Worm (Caenorhabditis elegans): ENCODE results near the gene C40A11.7.

DNA sequence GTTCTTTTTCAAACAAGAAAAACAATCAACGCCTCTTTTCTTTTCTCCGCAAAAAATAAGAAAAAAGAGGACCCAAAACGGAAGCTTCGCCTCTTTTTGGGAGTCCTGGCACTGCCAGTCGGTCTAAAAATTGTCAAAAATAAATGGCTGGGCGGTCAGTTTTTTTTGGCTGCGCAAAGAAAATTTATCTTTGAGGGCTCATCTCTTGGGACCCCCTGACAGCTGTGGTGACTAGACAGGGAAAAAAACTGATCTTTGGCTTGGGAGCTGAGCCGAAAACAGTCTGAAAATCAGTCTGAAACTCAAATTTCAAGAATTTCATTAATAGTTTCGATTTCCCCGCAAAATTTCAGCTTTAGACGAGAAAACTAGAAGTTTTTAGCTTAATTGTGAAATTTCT is 40.1 kb upstream of the C40A11.7 start:
- TF ChIP-seq fos-1 (tag; optimal IDR thresholded peaks at IDR 0.05) = no peak
- no peak for TF ChIP-seq unc-130 (tag; optimal IDR thresholded peaks at IDR 0.05)
- no peak for TF ChIP-seq ama-1 (optimal IDR thresholded peaks at IDR 0.05)
- no peak for TF ChIP-seq zip-4 (GFP tag; optimal IDR thresholded peaks at IDR 0.05)
